Worm (Caenorhabditis elegans): ENCODE data around the gene C32B5.15.

- TF ChIP-seq unc-39 (tag; optimal IDR thresholded peaks at IDR 0.05) (no peak), nhr-28 (tag; optimal IDR thresholded peaks at IDR 0.05) (no peak), nhr-76 (tag; optimal IDR thresholded peaks at IDR 0.05) (no peak), lin-13 (tag; optimal IDR thresholded peaks at IDR 0.05) (no peak), nhr-237 (tag; optimal IDR thresholded peaks at IDR 0.05) (no peak), hlh-1 (tag; optimal IDR thresholded peaks at IDR 0.05) (no peak), tbx-8 (GFP tag; optimal IDR thresholded peaks at IDR 0.05) (no peak), ceh-39 (tag; optimal IDR thresholded peaks at IDR 0.05) (no peak), sem-2 (GFP tag; optimal IDR thresholded peaks at IDR 0.05) (no peak), unc-62 (GFP tag; optimal IDR thresholded peaks at IDR 0.05) (no peak), snpc-4 (tag; optimal IDR thresholded peaks at IDR 0.05) (no peak)
Observed at ce11 chrII:958618-959017, 14.1 kb downstream of the C32B5.15 start, which contains the start of gene sdz-4.

Measured in whole organism, mixed stage, embryonic.